Worm (Caenorhabditis elegans) whole organism, L3 larva: Measurements from ENCODE around the gene vps-50.

Source experiments
- R02D3.7 ChIP-seq: fragments of 150-350 bp; optimal IDR thresholded peaks from 2 replicates; lab custom pipeline; 2014; ENCODE audit warnings: missing biosample characterization, missing genetic modification characterization
- ZK546.5 ChIP-seq: sonication (generic microtip); optimal IDR thresholded peaks from 2 replicates; lab custom pipeline; 2017; ENCODE audit warnings: missing biosample characterization, missing genetic modification characterization
- aly-2 ChIP-seq: fragments of 150-350 bp; optimal IDR thresholded peaks from 2 replicates; lab custom pipeline; 2014; ENCODE audit warnings: missing biosample characterization, missing genetic modification characterization
- ama-1 ChIP-seq: fragments of 150-350 bp; optimal IDR thresholded peaks from 2 replicates; lab custom pipeline; 2018
- ceh-16 ChIP-seq: sonication (generic microtip); optimal IDR thresholded peaks from 2 replicates; lab custom pipeline; 2017; ENCODE audit warnings: missing biosample characterization, missing genetic modification characterization
- ceh-28 ChIP-seq: fragments of 150-350 bp; optimal IDR thresholded peaks from 2 replicates; lab custom pipeline; 2014; ENCODE audit warnings: missing biosample characterization, missing genetic modification reagents, missing genetic modification characterization
- ceh-9 ChIP-seq: sonication (generic microtip); optimal IDR thresholded peaks from 2 replicates; lab custom pipeline; 2018; ENCODE audit warnings: missing biosample characterization, missing genetic modification characterization
- daf-12 ChIP-seq: fragments of 150-350 bp; optimal IDR thresholded peaks from 2 replicates; lab custom pipeline; 2014; ENCODE audit warnings: missing biosample characterization, missing genetic modification reagents, missing genetic modification characterization
- egl-27 ChIP-seq: sonication (generic microtip); optimal IDR thresholded peaks from 4 replicates; lab custom pipeline; 2017; ENCODE audit warnings: missing biosample characterization, missing genetic modification reagents, missing genetic modification characterization
- egl-5 ChIP-seq: fragments of 150-350 bp; optimal IDR thresholded peaks from 2 replicates; lab custom pipeline; 2017; ENCODE audit warnings: missing biosample characterization, missing genetic modification reagents, missing genetic modification characterization, inconsistent platforms
- elt-1 ChIP-seq: fragments of 150-350 bp; optimal IDR thresholded peaks from 2 replicates; lab custom pipeline; 2014; ENCODE audit warnings: missing biosample characterization, missing genetic modification characterization
- elt-2 ChIP-seq: sonication (generic microtip); optimal IDR thresholded peaks from 2 replicates; lab custom pipeline; 2016; ENCODE audit warnings: missing genetic modification reagents, mild to moderate bottlenecking, missing genetic modification characterization, missing compliant biosample characterization
- elt-3 ChIP-seq, 3 experiments: fragments of 150-350 bp in 1 of 3; sonication (generic microtip) in 2 of 3; optimal IDR thresholded peaks; 2 replicates in 2 of 3; 4 replicates in 1 of 3; lab custom pipeline; 2014 to 2017; ENCODE audit warnings: missing biosample characterization in 3 of 3, missing genetic modification characterization in 3 of 3
- eor-1 ChIP-seq, 2 experiments: fragments of 150-350 bp; optimal IDR thresholded peaks; 2 replicates each; lab custom pipeline; 2014 to 2018; ENCODE audit warnings: missing biosample characterization in 2 of 2, missing genetic modification characterization in 2 of 2
- fkh-10 ChIP-seq: sonication (generic microtip); optimal IDR thresholded peaks from 2 replicates; lab custom pipeline; 2017; ENCODE audit warnings: missing biosample characterization, missing genetic modification reagents, missing genetic modification characterization
- fos-1 ChIP-seq: fragments of 150-350 bp; optimal IDR thresholded peaks from 2 replicates; lab custom pipeline; 2014; ENCODE audit warnings: missing biosample characterization, missing genetic modification characterization
- hmg-11 ChIP-seq: sonication (generic microtip); optimal IDR thresholded peaks from 2 replicates; lab custom pipeline; 2016; ENCODE audit warnings: missing genetic modification characterization, missing compliant biosample characterization
- lin-15B ChIP-seq: fragments of 150-350 bp; optimal IDR thresholded peaks from 2 replicates; lab custom pipeline; 2014; ENCODE audit warnings: missing biosample characterization, missing genetic modification characterization
- lin-39 ChIP-seq: fragments of 150-350 bp; optimal IDR thresholded peaks from 2 replicates; lab custom pipeline; 2018; ENCODE audit warnings: missing biosample characterization, missing genetic modification reagents, missing genetic modification characterization
- lsy-12 ChIP-seq: sonication (generic microtip); optimal IDR thresholded peaks from 2 replicates; lab custom pipeline; 2016; ENCODE audit warnings: mild to moderate bottlenecking, missing genetic modification characterization, missing compliant biosample characterization
- mdl-1 ChIP-seq: fragments of 150-350 bp; optimal IDR thresholded peaks from 2 replicates; lab custom pipeline; 2014; ENCODE audit warnings: missing biosample characterization, missing genetic modification characterization
- nfya-1 ChIP-seq: sonication (generic microtip); optimal IDR thresholded peaks from 2 replicates; lab custom pipeline; 2017; ENCODE audit warnings: missing genetic modification characterization, mild to moderate bottlenecking, missing compliant biosample characterization, antibody characterized with exemption, moderate library complexity; ENCODE audit not compliant: insufficient read depth
- nhr-11 ChIP-seq: fragments of 150-350 bp; optimal IDR thresholded peaks from 2 replicates; lab custom pipeline; 2014; ENCODE audit warnings: missing biosample characterization, missing genetic modification characterization
- nhr-12 ChIP-seq: fragments of 150-350 bp; optimal IDR thresholded peaks from 2 replicates; lab custom pipeline; 2014; ENCODE audit warnings: missing biosample characterization, missing genetic modification characterization
- nhr-23 ChIP-seq: fragments of 150-350 bp; optimal IDR thresholded peaks from 2 replicates; lab custom pipeline; 2014; ENCODE audit warnings: missing biosample characterization, missing genetic modification reagents, missing genetic modification characterization
- nhr-237 ChIP-seq: fragments of 150-350 bp; optimal IDR thresholded peaks from 2 replicates; lab custom pipeline; 2014; ENCODE audit warnings: missing biosample characterization, missing genetic modification characterization
- nhr-25 ChIP-seq: sonication (generic microtip); optimal IDR thresholded peaks from 2 replicates; lab custom pipeline; 2017; ENCODE audit warnings: missing biosample characterization, missing genetic modification characterization
- nhr-28 ChIP-seq: fragments of 150-350 bp; optimal IDR thresholded peaks from 2 replicates; lab custom pipeline; 2014; ENCODE audit warnings: missing biosample characterization, missing genetic modification characterization
- nhr-43 ChIP-seq: sonication (generic microtip); optimal IDR thresholded peaks from 2 replicates; lab custom pipeline; 2016; ENCODE audit warnings: mild to moderate bottlenecking, missing genetic modification characterization, missing compliant biosample characterization; ENCODE audit not compliant: poor library complexity, severe bottlenecking
- nhr-76 ChIP-seq: fragments of 150-350 bp; sonication (generic microtip); optimal IDR thresholded peaks from 5 replicates; lab custom pipeline; 2014; ENCODE audit warnings: missing biosample characterization, missing genetic modification characterization
- nhr-77 ChIP-seq: fragments of 150-350 bp; optimal IDR thresholded peaks from 2 replicates; lab custom pipeline; 2014; ENCODE audit warnings: missing biosample characterization, missing genetic modification characterization
- pha-4 ChIP-seq: fragments of 150-350 bp; optimal IDR thresholded peaks from 2 replicates; lab custom pipeline; 2014; ENCODE audit warnings: missing biosample characterization, missing genetic modification reagents, missing genetic modification characterization
- pqm-1 ChIP-seq: fragments of 150-350 bp; optimal IDR thresholded peaks from 2 replicates; lab custom pipeline; 2017; ENCODE audit warnings: missing biosample characterization, missing genetic modification characterization, inconsistent platforms
- skn-1 ChIP-seq: fragments of 150-350 bp; optimal IDR thresholded peaks from 2 replicates; lab custom pipeline; 2014; ENCODE audit warnings: missing biosample characterization, missing genetic modification characterization
- snpc-4 ChIP-seq: fragments of 150-350 bp; optimal IDR thresholded peaks from 2 replicates; lab custom pipeline; 2014; ENCODE audit warnings: missing biosample characterization, missing genetic modification characterization
- unc-39 ChIP-seq: sonication (generic microtip); optimal IDR thresholded peaks from 4 replicates; lab custom pipeline; 2017; ENCODE audit warnings: missing biosample characterization, missing genetic modification characterization
- unc-62 ChIP-seq: fragments of 150-350 bp; sonication (generic microtip); optimal IDR thresholded peaks from 4 replicates; lab custom pipeline; 2014; ENCODE audit warnings: missing biosample characterization, missing genetic modification reagents, missing genetic modification characterization
- zag-1 ChIP-seq: fragments of 150-350 bp; optimal IDR thresholded peaks from 2 replicates; lab custom pipeline; 2014; ENCODE audit warnings: missing biosample characterization, missing genetic modification characterization
- ztf-11 ChIP-seq: fragments of 150-350 bp; optimal IDR thresholded peaks from 2 replicates; lab custom pipeline; 2014; ENCODE audit warnings: missing biosample characterization, missing genetic modification characterization

The vps-50 gene

ce11 chrIII:10880083-10880482 is 11.1 kb downstream of the vps-50 start, which contains the start of gene C44B9.3:
Gene C44B9.3 (minus strand): TSS chrIII:10880183.
- no peak for TF ChIP-seq aly-2
- TF ChIP-seq nhr-28 (tag; lab: Kevin White, UChicago), result no peak
- TF ChIP-seq fkh-10 (GFP tag; lab: Kevin White, UChicago), result no peak
- no peak for TF ChIP-seq zag-1 (tag; lab: Kevin White, UChicago)
- TF ChIP-seq nhr-77 (tag; lab: Kevin White, UChicago), result no peak
- TF ChIP-seq nhr-76, result no peak
- no peak for TF ChIP-seq nhr-23 (tag; lab: Kevin White, UChicago)
- no peak for TF ChIP-seq elt-1 (tag; lab: Kevin White, UChicago)
- TF ChIP-seq eor-1 (tag; optimal IDR thresholded peaks at IDR 0.05; lab: Kevin White, UChicago), result no peak
- no peak for TF ChIP-seq lsy-12 (tag; lab: Kevin White, UChicago)
- no peak for TF ChIP-seq pqm-1 (tag; lab: Kevin White, UChicago)
- TF ChIP-seq skn-1 (tag; lab: Kevin White, UChicago), result no peak
- TF ChIP-seq mdl-1 (tag; lab: Kevin White, UChicago), result no peak

- TF ChIP-seq elt-1 (tag; lab: Kevin White, UChicago) (no peak), R02D3.7 (tag; lab: Kevin White, UChicago) (no peak)
Observed at ce11 chrIII:10881462-10881861, 12.5 kb downstream of the vps-50 start, which contains the start of gene athp-1. Gene athp-1 (plus strand): TSS chrIII:10881766.

ce11 chrIII:10881996-10882395 is 13.0 kb downstream of the vps-50 start:
- TF ChIP-seq unc-39 (tag; lab: Kevin White, UChicago) (no peak), nhr-76 (no peak), snpc-4 (tag; lab: Kevin White, UChicago) (peak; percentile 46), mdl-1 (tag; lab: Kevin White, UChicago) (no peak), nhr-237 (no peak), ceh-28 (tag; lab: Kevin White, UChicago) (no peak), ZK546.5 (tag; lab: Kevin White, UChicago) (no peak), elt-1 (tag; lab: Kevin White, UChicago) (no peak), eor-1 (tag; optimal IDR thresholded peaks at IDR 0.05; lab: Kevin White, UChicago) (no peak), R02D3.7 (tag; lab: Kevin White, UChicago) (peak; percentile 6), nhr-43 (tag; lab: Kevin White, UChicago) (no peak), hmg-11 (peak; percentile 43), ceh-9 (tag; lab: Kevin White, UChicago) (no peak), nfya-1 (tag; lab: Kevin White, UChicago) (peak; percentile 77), daf-12 (tag; lab: Kevin White, UChicago) (no peak), zag-1 (tag; lab: Kevin White, UChicago) (no peak), unc-62 (GFP tag; lab: Kevin White, UChicago) (no peak), ama-1 (no peak), pqm-1 (tag; lab: Kevin White, UChicago) (peak; percentile 5), nhr-23 (tag; lab: Kevin White, UChicago) (peak; percentile 59), pha-4 (tag; lab: Kevin White, UChicago) (peak; percentile 78), lin-15B (peak; percentile 90), lsy-12 (tag; lab: Kevin White, UChicago) (no peak), egl-27 (tag; lab: Kevin White, UChicago) (no peak), nhr-25 (tag; lab: Kevin White, UChicago) (peak; percentile 28), lin-39 (tag; lab: Kevin White, UChicago) (peak; percentile 3), aly-2 (no peak), egl-5 (tag; lab: Kevin White, UChicago) (peak; percentile 40), ceh-16 (no peak), fkh-10 (GFP tag; lab: Kevin White, UChicago) (no peak), fos-1 (tag; lab: Kevin White, UChicago) (no peak), elt-3 (tag; optimal IDR thresholded peaks at IDR 0.05; lab: Kevin White, UChicago) (no peak), nhr-12 (tag; lab: Kevin White, UChicago) (no peak), ztf-11 (tag; lab: Kevin White, UChicago) (no peak), elt-2 (tag; lab: Kevin White, UChicago) (no peak), skn-1 (tag; lab: Kevin White, UChicago) (no peak), nhr-11 (tag; lab: Kevin White, UChicago) (no peak)
